Fruit fly (Drosophila melanogaster) whole organism, embryonic: Measurements from ENCODE around the gene Aptx.
A peak's percentile ranks its signal among the peaks of the same experiment; 100 is the strongest.

Source experiments
- ATbp ChIP-seq: fragments of 200-800 bp; sonication (Bioruptor generic); optimal IDR thresholded peaks from 2 replicates; lab custom pipeline; 2017; ENCODE audit warnings: missing biosample characterization, mild to moderate bottlenecking, missing genetic modification characterization, missing genetic modification reagents
- BEAF-32 ChIP-seq: fragments of 200-800 bp; sonication (Bioruptor generic); optimal IDR thresholded peaks from 3 replicates; lab custom pipeline; 2017; ENCODE audit warnings: missing biosample characterization, missing genetic modification characterization, mild to moderate bottlenecking, moderate library complexity, missing genetic modification reagents
- BtbVII ChIP-seq: fragments of 200-800 bp; sonication (Bioruptor generic); optimal IDR thresholded peaks from 3 replicates; lab custom pipeline; 2017; ENCODE audit warnings: missing biosample characterization, mild to moderate bottlenecking, missing genetic modification characterization
- CG11085 ChIP-seq: fragments of 200-800 bp; sonication (Bioruptor generic); IDR thresholded peaks from 2 replicates; pipeline ENCODE4 v1.3.6; 2022; ENCODE audit warnings: missing biosample characterization, missing genetic modification characterization
- CG12155 ChIP-seq: fragments of 200-800 bp; sonication (Bioruptor generic); optimal IDR thresholded peaks from 3 replicates; lab custom pipeline; 2016; ENCODE audit warnings: missing biosample characterization, missing genetic modification characterization
- CG12219 ChIP-seq: fragments of 200-800 bp; sonication (Bioruptor generic); optimal IDR thresholded peaks from 3 replicates; lab custom pipeline; 2018; ENCODE audit warnings: missing biosample characterization, mild to moderate bottlenecking, missing genetic modification characterization
- CG13894 ChIP-seq: fragments of 200-800 bp; sonication (Bioruptor generic); optimal IDR thresholded peaks from 3 replicates; lab custom pipeline; 2018; ENCODE audit warnings: missing biosample characterization, mild to moderate bottlenecking, missing genetic modification characterization, moderate library complexity
- CG1792 ChIP-seq: fragments of 200-800 bp; sonication (Bioruptor generic); optimal IDR thresholded peaks from 2 replicates; lab custom pipeline; 2016; ENCODE audit warnings: missing biosample characterization, missing genetic modification characterization
- CG31224 ChIP-seq: fragments of 200-800 bp; sonication (Bioruptor generic); IDR thresholded peaks from 2 replicates; pipeline ENCODE4 v1.3.6; 2022; ENCODE audit warnings: missing biosample characterization, missing genetic modification characterization
- CG3163 ChIP-seq: fragments of 200-800 bp; sonication (Bioruptor generic); optimal IDR thresholded peaks from 3 replicates; lab custom pipeline; 2016; ENCODE audit warnings: missing biosample characterization, missing genetic modification characterization
- CG32772 ChIP-seq: fragments of 200-800 bp; sonication (Bioruptor generic); IDR thresholded peaks from 2 replicates; pipeline ENCODE4 v1.3.6; 2022; ENCODE audit warnings: missing biosample characterization, missing genetic modification characterization
- CG34376 ChIP-seq: fragments of 200-800 bp; sonication (Bioruptor generic); optimal IDR thresholded peaks from 2 replicates; lab custom pipeline; 2018; ENCODE audit warnings: missing biosample characterization, mild to moderate bottlenecking, missing genetic modification characterization
- CG3726 ChIP-seq: fragments of 200-800 bp; sonication (Bioruptor generic); IDR thresholded peaks from 3 replicates; pipeline ENCODE4, ENCODE4 v1.3.6; 2022; ENCODE audit warnings: missing biosample characterization, missing genetic modification characterization
- CG3995 ChIP-seq: fragments of 200-800 bp; sonication (Bioruptor generic); optimal IDR thresholded peaks from 3 replicates; lab custom pipeline; 2016; ENCODE audit warnings: missing biosample characterization, missing genetic modification characterization
- CG4617 ChIP-seq: fragments of 200-800 bp; sonication (Bioruptor generic); optimal IDR thresholded peaks from 3 replicates; lab custom pipeline; 2016; ENCODE audit warnings: missing biosample characterization, missing genetic modification characterization, borderline replicate concordance
- CG4730 ChIP-seq: fragments of 200-800 bp; sonication (Bioruptor generic); IDR thresholded peaks from 2 replicates; pipeline ENCODE4 v1.3.6; 2022; ENCODE audit warnings: missing biosample characterization, missing genetic modification characterization
- CG5180 ChIP-seq: fragments of 200-800 bp; sonication (Bioruptor generic); optimal IDR thresholded peaks from 3 replicates; lab custom pipeline; 2017; ENCODE audit warnings: missing biosample characterization, missing genetic modification characterization, mild to moderate bottlenecking, moderate library complexity, missing genetic modification reagents
- CG7928 ChIP-seq: fragments of 200-800 bp; sonication (Bioruptor generic); optimal IDR thresholded peaks from 2 replicates; lab custom pipeline; 2017; ENCODE audit warnings: missing biosample characterization, mild to moderate bottlenecking, missing genetic modification characterization
- CG9727 ChIP-seq: fragments of 200-800 bp; sonication (Bioruptor generic); optimal IDR thresholded peaks from 3 replicates; lab custom pipeline; 2017; ENCODE audit warnings: missing biosample characterization, mild to moderate bottlenecking, missing genetic modification characterization
- CG9797 ChIP-seq: fragments of 200-800 bp; sonication (Bioruptor generic); optimal IDR thresholded peaks from 3 replicates; lab custom pipeline; 2018; ENCODE audit warnings: missing biosample characterization, mild to moderate bottlenecking, missing genetic modification characterization
- Dip3 ChIP-seq: fragments of 200-800 bp; sonication (Bioruptor generic); optimal IDR thresholded peaks from 3 replicates; lab custom pipeline; 2016; ENCODE audit warnings: missing biosample characterization, missing genetic modification characterization
- ERR ChIP-seq: fragments of 200-800 bp; sonication (Bioruptor generic); optimal IDR thresholded peaks from 2 replicates; lab custom pipeline; 2016; ENCODE audit warnings: missing biosample characterization, missing genetic modification characterization
- Jarid2 ChIP-seq: fragments of 200-800 bp; sonication (Bioruptor generic); optimal IDR thresholded peaks from 3 replicates; lab custom pipeline; 2017; ENCODE audit warnings: mild to moderate bottlenecking, missing biosample characterization, missing genetic modification reagents, missing genetic modification characterization
- Kr ChIP-seq: fragments of 200-800 bp; sonication (Bioruptor generic); optimal IDR thresholded peaks from 2 replicates; lab custom pipeline; 2017; ENCODE audit warnings: missing biosample characterization, mild to moderate bottlenecking, missing genetic modification characterization
- MESR4 ChIP-seq: fragments of 200-800 bp; sonication (Bioruptor generic); optimal IDR thresholded peaks from 2 replicates; lab custom pipeline; 2018; ENCODE audit warnings: missing biosample characterization, mild to moderate bottlenecking, missing genetic modification characterization, moderate library complexity
- Neu2 ChIP-seq: fragments of 200-800 bp; sonication (Bioruptor generic); optimal IDR thresholded peaks from 3 replicates; lab custom pipeline; 2016; ENCODE audit warnings: missing biosample characterization, missing genetic modification characterization, borderline replicate concordance
- Optix ChIP-seq: fragments of 200-800 bp; sonication (Bioruptor generic); IDR thresholded peaks from 3 replicates; pipeline ENCODE4 v1.3.6; 2022; ENCODE audit warnings: missing biosample characterization, missing genetic modification characterization
- Poxn ChIP-seq: fragments of 200-800 bp; sonication (Bioruptor generic); IDR thresholded peaks from 2 replicates; pipeline ENCODE4 v1.3.6; 2022; ENCODE audit warnings: missing biosample characterization, missing genetic modification characterization
- YL-1 ChIP-seq: fragments of 200-800 bp; sonication (Bioruptor generic); optimal IDR thresholded peaks from 3 replicates; lab custom pipeline; 2017; ENCODE audit warnings: missing biosample characterization, mild to moderate bottlenecking, missing genetic modification characterization
- ato ChIP-seq: fragments of 200-800 bp; sonication (Bioruptor generic); IDR thresholded peaks from 2 replicates; pipeline ENCODE4 v1.3.6; 2022; ENCODE audit warnings: missing biosample characterization, missing genetic modification characterization; ENCODE audit not compliant: partially characterized antibody
- croc ChIP-seq: fragments of 200-800 bp; sonication (Bioruptor generic); conservative IDR thresholded peaks from 3 replicates; pipeline ENCODE4 v1.3.6; 2022; ENCODE audit warnings: missing biosample characterization, missing genetic modification characterization
- dysf ChIP-seq: fragments of 200-800 bp; sonication (Bioruptor generic); IDR thresholded peaks from 3 replicates; pipeline ENCODE4 v1.3.6; 2022; ENCODE audit warnings: missing biosample characterization, missing genetic modification characterization
- fd102C ChIP-seq: fragments of 200-800 bp; sonication (Bioruptor generic); optimal IDR thresholded peaks from 2 replicates; lab custom pipeline; 2018; ENCODE audit warnings: missing biosample characterization, mild to moderate bottlenecking, missing genetic modification characterization, moderate library complexity
- ftz-f1 ChIP-seq: fragments of 200-800 bp; sonication (Bioruptor generic); optimal IDR thresholded peaks from 2 replicates; lab custom pipeline; 2016; ENCODE audit warnings: missing biosample characterization, missing genetic modification characterization
- h ChIP-seq: fragments of >200 bp; optimal IDR thresholded peaks from 2 replicates; lab custom pipeline; 2017
- inv ChIP-seq: fragments of 200-800 bp; sonication (Bioruptor generic); IDR thresholded peaks from 2 replicates; pipeline ENCODE4 v1.3.6; 2022; ENCODE audit warnings: missing biosample characterization, missing genetic modification characterization; ENCODE audit not compliant: partially characterized antibody
- knrl ChIP-seq: fragments of 200-800 bp; sonication (Bioruptor generic); IDR thresholded peaks from 3 replicates; pipeline ENCODE4 v1.3.6; 2022; ENCODE audit warnings: missing biosample characterization, missing genetic modification characterization; ENCODE audit not compliant: partially characterized antibody
- mld ChIP-seq: fragments of 200-800 bp; sonication (Bioruptor generic); IDR thresholded peaks from 3 replicates; pipeline ENCODE4 v1.3.6; 2022; ENCODE audit warnings: missing biosample characterization, missing genetic modification characterization; ENCODE audit not compliant: partially characterized antibody
- pan ChIP-seq, 4 experiments: fragments of >200 bp in 3 of 4; fragments of 200-800 bp in 1 of 4; sonication (Bioruptor generic) in 1 of 4; optimal IDR thresholded peaks in 3 of 4; IDR thresholded peaks in 1 of 4; 2 replicates each; pipeline versions ENCODE4 v1.3.6 to Lab custom; 2017 to 2022; ENCODE audit warnings: missing biosample characterization in 2 of 4, missing genetic modification characterization in 2 of 4, mixed read lengths in 1 of 4
- pb ChIP-seq: fragments of 200-800 bp; sonication (Bioruptor generic); optimal IDR thresholded peaks from 3 replicates; lab custom pipeline; 2016; ENCODE audit warnings: missing biosample characterization, missing genetic modification characterization
- sc ChIP-seq, 3 experiments: fragments of >200 bp in 2 of 3; fragments of 200-800 bp in 1 of 3; sonication (Bioruptor generic) in 1 of 3; optimal IDR thresholded peaks; 2 replicates in 2 of 3; 3 replicates in 1 of 3; lab custom pipeline; 2017; ENCODE audit warnings: mild to moderate bottlenecking in 1 of 3, missing biosample characterization in 1 of 3, missing genetic modification characterization in 1 of 3, missing genetic modification reagents in 1 of 3
- sd ChIP-seq: fragments of 200-800 bp; sonication (Bioruptor generic); optimal IDR thresholded peaks from 3 replicates; lab custom pipeline; 2018; ENCODE audit warnings: missing biosample characterization, mild to moderate bottlenecking, missing genetic modification characterization, moderate library complexity
- slp2 ChIP-seq: fragments of 200-800 bp; sonication (Bioruptor generic); optimal IDR thresholded peaks from 2 replicates; lab custom pipeline; 2016; ENCODE audit warnings: missing biosample characterization, missing genetic modification characterization
- tgo ChIP-seq: fragments of 200-800 bp; sonication (Bioruptor generic); IDR thresholded peaks from 3 replicates; pipeline ENCODE4 v1.3.6; 2022; ENCODE audit warnings: missing biosample characterization, missing genetic modification characterization
- tna ChIP-seq: fragments of 200-800 bp; sonication (Bioruptor generic); IDR thresholded peaks from 2 replicates; pipeline ENCODE4 v1.3.6; 2022; ENCODE audit warnings: missing biosample characterization, missing genetic modification characterization; ENCODE audit not compliant: partially characterized antibody
- twi ChIP-seq: fragments of 200-800 bp; optimal IDR thresholded peaks from 2 replicates; lab custom pipeline; 2019; ENCODE audit warnings: missing biosample characterization, mild to moderate bottlenecking, missing genetic modification characterization, moderate library complexity
- vnd ChIP-seq: fragments of 200-800 bp; sonication (Bioruptor generic); IDR thresholded peaks from 3 replicates; pipeline ENCODE4 v1.3.6; 2022; ENCODE audit warnings: missing biosample characterization, missing genetic modification characterization; ENCODE audit not compliant: partially characterized antibody
- zen2 ChIP-seq: fragments of 200-800 bp; sonication (Bioruptor generic); IDR thresholded peaks from 3 replicates; pipeline ENCODE4 v1.3.6; 2022; ENCODE audit warnings: missing biosample characterization, missing genetic modification characterization; ENCODE audit not compliant: partially characterized antibody
- zf30C ChIP-seq: fragments of 200-800 bp; sonication (Bioruptor generic); optimal IDR thresholded peaks from 3 replicates; lab custom pipeline; 2018; ENCODE audit warnings: missing biosample characterization, mild to moderate bottlenecking, missing genetic modification characterization

Gene Aptx

DNA sequence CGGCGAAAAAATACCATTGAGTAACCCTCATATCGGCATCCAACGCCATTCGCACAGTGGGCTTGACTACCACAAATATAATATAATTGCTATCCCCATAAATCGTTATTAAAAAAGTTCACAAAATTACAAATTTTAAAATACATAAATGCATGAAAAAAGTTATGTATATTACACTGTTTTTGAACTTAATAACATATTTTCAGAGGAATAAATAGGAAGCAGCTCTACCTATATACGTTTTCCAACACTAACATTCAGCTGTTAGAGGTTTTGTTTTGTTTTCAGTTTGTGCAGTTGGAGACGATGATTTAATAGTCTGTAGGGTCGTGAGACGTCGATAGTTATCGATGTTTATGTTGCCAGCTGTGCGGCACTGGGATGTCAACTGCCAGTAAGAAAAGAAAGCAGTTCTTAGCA lies at the start of gene Aptx, which contains the start of gene Ino80 (continued):
- TF ChIP-seq CG3726 (GFP tag; lab: Robert Waterston, UW), result peak; percentile 91
- peak; percentile 93 for TF ChIP-seq twi (tag; lab: Kevin White, UChicago)
- TF ChIP-seq CG3163, result peak; percentile 80
- peak; percentile 89 for TF ChIP-seq croc (GFP tag; lab: Robert Waterston, UW)
- TF ChIP-seq sc (optimal IDR thresholded peaks at IDR 0.05; lab: Kevin White, UChicago), result no peak
- TF ChIP-seq sc (GFP tag; optimal IDR thresholded peaks at IDR 0.05; lab: Kevin White, UChicago), result peak; percentile 82
- TF ChIP-seq knrl (GFP tag; lab: Robert Waterston, UW), result peak; percentile 97
- TF ChIP-seq BtbVII (GFP tag; lab: Kevin White, UChicago), result peak; percentile 74
- TF ChIP-seq sd, result no peak
- peak; percentile 96 for TF ChIP-seq CG12155
- TF ChIP-seq fd102C (GFP tag; lab: Kevin White, UChicago), result peak; percentile 66
- TF ChIP-seq Poxn (GFP tag; lab: Robert Waterston, UW), result peak; percentile 85
- peak; percentile 72 for TF ChIP-seq CG7928
- TF ChIP-seq CG34376 (GFP tag; lab: Kevin White, UChicago), result peak; percentile 73
- peak; percentile 81 for TF ChIP-seq mld (GFP tag; lab: Robert Waterston, UW)
- no peak for TF ChIP-seq CG5180 (GFP tag; lab: Kevin White, UChicago)
- TF ChIP-seq Jarid2 (GFP tag; lab: Kevin White, UChicago), result peak; percentile 58
- peak; percentile 74 for TF ChIP-seq ERR
- peak; percentile 78 for TF ChIP-seq YL-1 (GFP tag; lab: Kevin White, UChicago)
- TF ChIP-seq CG3995, result peak; percentile 69
- TF ChIP-seq pb (GFP tag; lab: Kevin White, UChicago), result peak; percentile 64
- no peak for TF ChIP-seq h
- TF ChIP-seq inv (GFP tag; lab: Robert Waterston, UW), result peak; percentile 95
- TF ChIP-seq CG4617 (GFP tag; lab: Kevin White, UChicago), result peak; percentile 85
- peak; percentile 71 for TF ChIP-seq CG9797 (GFP tag; lab: Kevin White, UChicago)
- TF ChIP-seq Optix, result peak; percentile 80; the same call in 2 of the 3 replicates
- TF ChIP-seq ato (GFP tag; lab: Robert Waterston, UW), result peak; percentile 92
- peak; percentile 90 for TF ChIP-seq CG11085 (GFP tag; lab: Robert Waterston, UW)
- peak; percentile 92 for TF ChIP-seq slp2
- no peak for TF ChIP-seq ftz-f1 (GFP tag; lab: Kevin White, UChicago)
- peak; percentile 94 for TF ChIP-seq Dip3 (GFP tag; lab: Kevin White, UChicago)
- TF ChIP-seq zen2 (GFP tag; lab: Robert Waterston, UW), result peak; percentile 82
- peak; percentile 77 for TF ChIP-seq ATbp (GFP tag; lab: Kevin White, UChicago)
- no peak for TF ChIP-seq zf30C (GFP tag; lab: Kevin White, UChicago)
- peak; percentile 92 for TF ChIP-seq CG4730 (GFP tag; lab: Robert Waterston, UW)
- peak; percentile 80 for TF ChIP-seq CG1792 (GFP tag; lab: Kevin White, UChicago)
- TF ChIP-seq MESR4 (GFP tag; lab: Kevin White, UChicago), result peak; percentile 8
- TF ChIP-seq tna (GFP tag; lab: Robert Waterston, UW), result peak; percentile 88
- peak; percentile 97 for TF ChIP-seq BEAF-32 (GFP tag; lab: Kevin White, UChicago)
- TF ChIP-seq CG13894 (tag; lab: Kevin White, UChicago), result no peak
- peak; percentile 73 for TF ChIP-seq CG12219
- peak; percentile 95 for TF ChIP-seq dysf
- TF ChIP-seq CG31224 (GFP tag; lab: Robert Waterston, UW), result peak; percentile 91
- TF ChIP-seq CG32772, result peak; percentile 95
- TF ChIP-seq tgo, result peak; percentile 94
- no peak for TF ChIP-seq Kr (GFP tag; lab: Kevin White, UChicago)
- TF ChIP-seq vnd (GFP tag; lab: Robert Waterston, UW), result peak; percentile 93
- peak; percentile 94 for TF ChIP-seq CG9727 (GFP tag; lab: Kevin White, UChicago)
- TF ChIP-seq Neu2 (GFP tag; lab: Kevin White, UChicago), result peak; percentile 84
- TF ChIP-seq pan (optimal IDR thresholded peaks at IDR 0.05; lab: Kevin White, UChicago), result no peak
- peak in 1 of 2 experiments; percentile 95 for TF ChIP-seq pan (GFP tag; optimal IDR thresholded peaks at IDR 0.05 in 1 of 2, IDR thresholded peaks at IDR 0.05 in 1 of 2)
